Worm (Caenorhabditis elegans) whole organism, L3 larva: ENCODE data around the gene F36A4.5.

Experiments used
- ama-1 ChIP-seq: fragments of 150-350 bp; optimal IDR thresholded peaks from 2 replicates; lab custom pipeline; 2018
- egl-27 ChIP-seq: sonication (generic microtip); optimal IDR thresholded peaks from 4 replicates; lab custom pipeline; 2017; ENCODE audit warnings: missing biosample characterization, missing genetic modification reagents, missing genetic modification characterization
- egl-5 ChIP-seq: fragments of 150-350 bp; optimal IDR thresholded peaks from 2 replicates; lab custom pipeline; 2017; ENCODE audit warnings: missing biosample characterization, missing genetic modification reagents, missing genetic modification characterization, inconsistent platforms
- nhr-11 ChIP-seq: fragments of 150-350 bp; optimal IDR thresholded peaks from 2 replicates; lab custom pipeline; 2014; ENCODE audit warnings: missing biosample characterization, missing genetic modification characterization
- nhr-237 ChIP-seq: fragments of 150-350 bp; optimal IDR thresholded peaks from 2 replicates; lab custom pipeline; 2014; ENCODE audit warnings: missing biosample characterization, missing genetic modification characterization
- nhr-25 ChIP-seq: sonication (generic microtip); optimal IDR thresholded peaks from 2 replicates; lab custom pipeline; 2017; ENCODE audit warnings: missing biosample characterization, missing genetic modification characterization
- nhr-77 ChIP-seq: fragments of 150-350 bp; optimal IDR thresholded peaks from 2 replicates; lab custom pipeline; 2014; ENCODE audit warnings: missing biosample characterization, missing genetic modification characterization
- skn-1 ChIP-seq: fragments of 150-350 bp; optimal IDR thresholded peaks from 2 replicates; lab custom pipeline; 2014; ENCODE audit warnings: missing biosample characterization, missing genetic modification characterization
- snpc-4 ChIP-seq: fragments of 150-350 bp; optimal IDR thresholded peaks from 2 replicates; lab custom pipeline; 2014; ENCODE audit warnings: missing biosample characterization, missing genetic modification characterization
- zag-1 ChIP-seq: fragments of 150-350 bp; optimal IDR thresholded peaks from 2 replicates; lab custom pipeline; 2014; ENCODE audit warnings: missing biosample characterization, missing genetic modification characterization

ce11 chrIV:4291174-4291573 is 25.9 kb downstream of the F36A4.5 start, which contains the start of gene F15E6.4:
- TF ChIP-seq ama-1 (no peak), nhr-237 (tag; lab: Kevin White, UChicago) (no peak), snpc-4 (tag; lab: Kevin White, UChicago) (no peak), skn-1 (tag; lab: Kevin White, UChicago) (no peak), nhr-11 (no peak), egl-27 (tag; lab: Kevin White, UChicago) (no peak), nhr-77 (tag; lab: Kevin White, UChicago) (no peak), egl-5 (no peak), zag-1 (tag; lab: Kevin White, UChicago) (no peak), nhr-25 (tag; lab: Kevin White, UChicago) (no peak)
